Worm (Caenorhabditis elegans): ENCODE results near the gene egl-10.

egl-10 gene

ce11 chrV:12462908-12463307 lies at the start of gene egl-10:
Gene egl-10 (minus strand): TSS chrV:12463008.
- TF ChIP-seq him-1 (tag; optimal IDR thresholded peaks at IDR 0.05) = no peak
- no peak for TF ChIP-seq W03F9.2 (tag; optimal IDR thresholded peaks at IDR 0.05)
- TF ChIP-seq dao-5 (tag; optimal IDR thresholded peaks at IDR 0.05) = no peak

DNA sequence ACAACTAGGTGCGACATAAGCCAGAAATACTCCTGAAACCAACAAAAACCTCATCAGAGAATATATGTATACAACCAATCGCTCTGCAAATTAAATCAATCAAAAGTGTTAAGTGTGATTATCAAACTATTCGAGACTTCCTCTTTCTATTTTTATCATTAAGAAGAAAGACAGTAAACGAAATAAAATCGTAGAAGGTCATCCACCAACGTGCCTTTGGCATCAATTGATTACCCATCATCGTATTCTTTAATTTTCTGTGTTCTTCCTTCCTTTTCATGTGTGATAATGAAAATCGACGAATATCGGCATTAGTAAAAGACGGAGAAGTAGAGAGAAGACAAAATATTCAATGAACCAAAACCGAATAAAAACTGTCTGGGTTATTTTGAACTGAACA lies 49.1 kb upstream of the egl-10 start:
- no peak for TF ChIP-seq W03F9.2 (tag; optimal IDR thresholded peaks at IDR 0.05)

- TF ChIP-seq him-1 (tag; optimal IDR thresholded peaks at IDR 0.05) (no peak), dao-5 (tag; optimal IDR thresholded peaks at IDR 0.05) (no peak), W03F9.2 (tag; optimal IDR thresholded peaks at IDR 0.05) (no peak)
Observed at ce11 chrV:12506185-12506584, 43.4 kb upstream of the egl-10 start, which contains the start of gene nlp-46. Gene nlp-46 (minus strand): TSS chrV:12506285.

ce11 chrV:12505730-12506129 lies 42.9 kb upstream of the egl-10 start:
- TF ChIP-seq him-1 (tag; optimal IDR thresholded peaks at IDR 0.05) (no peak), W03F9.2 (tag; optimal IDR thresholded peaks at IDR 0.05) (no peak), dao-5 (tag; optimal IDR thresholded peaks at IDR 0.05) (no peak)

DNA sequence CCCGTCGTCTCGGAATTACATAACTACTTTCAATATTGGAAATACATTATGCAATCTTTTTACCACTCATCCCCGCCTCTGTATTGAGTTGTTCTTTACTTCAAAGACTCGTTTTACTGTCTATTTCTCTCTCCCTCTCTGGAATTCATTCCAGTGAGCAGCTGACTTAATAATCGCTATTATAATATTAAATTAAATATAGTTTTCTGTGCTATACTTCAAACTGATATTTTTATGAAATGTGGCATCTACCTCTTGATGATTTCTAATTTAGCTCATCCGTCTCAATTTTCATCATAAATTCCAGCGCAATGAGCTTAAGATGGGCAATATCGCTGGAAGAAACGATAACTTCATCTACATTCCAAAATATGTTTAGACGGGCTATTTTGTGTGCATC lies 40.7 kb upstream of the egl-10 start, which contains the start of gene T28H10.1:
TSS of gene T28H10.1 (plus strand) at position 301 of the 400 bp plus-strand sequence.
- no peak for TF ChIP-seq him-1 (tag; optimal IDR thresholded peaks at IDR 0.05)
- no peak for TF ChIP-seq W03F9.2 (tag; optimal IDR thresholded peaks at IDR 0.05)
- no peak for TF ChIP-seq dao-5 (tag; optimal IDR thresholded peaks at IDR 0.05)

- TF ChIP-seq dao-5 (tag; optimal IDR thresholded peaks at IDR 0.05) = no peak
- peak; percentile 80 for TF ChIP-seq W03F9.2 (tag; optimal IDR thresholded peaks at IDR 0.05)
Observed at ce11 chrV:12497725-12498263, 35.0 kb upstream of the egl-10 start, which contains the start of the genes W04D2.4 and rbm-25. Gene W04D2.4 (minus strand): TSS chrV:12497755. Gene rbm-25 (plus strand): TSS chrV:12498213.

- no peak for TF ChIP-seq dao-5 (tag; optimal IDR thresholded peaks at IDR 0.05)
- no peak for TF ChIP-seq him-1 (tag; optimal IDR thresholded peaks at IDR 0.05)
- TF ChIP-seq W03F9.2 (tag; optimal IDR thresholded peaks at IDR 0.05) = no peak
Observed at ce11 chrV:12494522-12494921, 31.7 kb upstream of the egl-10 start, which contains the start of gene mrps-11. Gene mrps-11 (minus strand): TSS chrV:12494622.

ce11 chrV:12491070-12491643 lies 28.3 kb upstream of the egl-10 start:
- TF ChIP-seq dao-5 (tag; optimal IDR thresholded peaks at IDR 0.05) = no peak
- peak; percentile 63 for TF ChIP-seq W03F9.2 (tag; optimal IDR thresholded peaks at IDR 0.05)

DNA sequence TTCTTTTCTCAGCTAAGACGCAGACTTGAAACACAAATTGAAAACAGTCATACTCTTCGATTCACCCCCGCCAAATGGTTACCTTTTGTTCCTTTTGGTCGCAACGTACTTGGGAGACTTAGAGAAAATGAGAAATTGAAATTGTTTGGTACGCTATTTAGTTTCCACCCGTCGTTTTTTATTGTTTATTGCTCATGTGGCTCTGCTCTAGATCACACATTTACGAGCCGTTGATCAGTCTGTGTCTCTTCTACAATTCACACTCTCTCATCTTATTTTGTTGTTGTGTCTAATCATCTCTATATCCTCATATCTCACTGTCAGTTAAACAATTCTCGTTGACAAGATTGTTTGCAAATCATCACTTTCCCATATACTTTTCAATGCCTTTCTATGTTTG lies 25.2 kb upstream of the egl-10 start:
- TF ChIP-seq W03F9.2 (tag; optimal IDR thresholded peaks at IDR 0.05) = no peak
- TF ChIP-seq dao-5 (tag; optimal IDR thresholded peaks at IDR 0.05) = no peak

- TF ChIP-seq dao-5 (tag; optimal IDR thresholded peaks at IDR 0.05) (no peak), W03F9.2 (tag; optimal IDR thresholded peaks at IDR 0.05) (no peak), him-1 (tag; optimal IDR thresholded peaks at IDR 0.05) (no peak)
Observed at ce11 chrV:12486934-12487333, 24.1 kb upstream of the egl-10 start, which contains the start of gene inx-11. Gene inx-11 (plus strand): TSS chrV:12487234.

- TF ChIP-seq W03F9.2 (tag; optimal IDR thresholded peaks at IDR 0.05) (no peak), him-1 (tag; optimal IDR thresholded peaks at IDR 0.05) (no peak), dao-5 (tag; optimal IDR thresholded peaks at IDR 0.05) (no peak)
Observed at ce11 chrV:12484585-12484984, 21.8 kb upstream of the egl-10 start, which contains the start of gene srt-39. Gene srt-39 (plus strand): TSS chrV:12484885.

DNA sequence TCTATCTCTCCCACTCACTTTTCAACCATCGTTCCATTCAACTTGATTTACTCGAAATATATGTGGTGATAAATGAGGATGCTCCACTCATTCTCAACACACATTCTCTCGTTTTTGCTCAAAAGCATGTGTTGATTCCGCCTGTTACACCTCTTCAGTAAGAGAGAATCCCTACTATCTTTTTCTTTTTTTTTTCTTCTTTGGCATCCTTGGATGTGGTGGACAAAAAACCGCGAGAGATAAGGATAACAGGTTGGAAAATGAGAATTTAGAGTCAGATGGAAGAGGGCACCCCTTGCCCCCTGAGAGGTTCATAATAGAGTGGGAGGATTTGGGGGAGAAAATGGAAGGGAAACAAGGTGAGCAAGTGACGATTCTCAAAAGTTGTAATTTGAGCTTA lies 16.2 kb upstream of the egl-10 start:
- TF ChIP-seq him-1 (tag; optimal IDR thresholded peaks at IDR 0.05) = no peak
- TF ChIP-seq W03F9.2 (tag; optimal IDR thresholded peaks at IDR 0.05) = no peak
- TF ChIP-seq dao-5 (tag; optimal IDR thresholded peaks at IDR 0.05) = no peak

- TF ChIP-seq him-1 (tag; optimal IDR thresholded peaks at IDR 0.05) = no peak
Observed at ce11 chrV:12478111-12478510, 15.3 kb upstream of the egl-10 start, which contains the start of gene atn-1. Gene atn-1 (plus strand): TSS chrV:12478411.

ce11 chrV:12477139-12477538 lies 14.3 kb upstream of the egl-10 start:
- TF ChIP-seq dao-5 (tag; optimal IDR thresholded peaks at IDR 0.05) = no peak
- no peak for TF ChIP-seq W03F9.2 (tag; optimal IDR thresholded peaks at IDR 0.05)
- no peak for TF ChIP-seq him-1 (tag; optimal IDR thresholded peaks at IDR 0.05)

ce11 chrV:12475360-12475759 lies 12.6 kb upstream of the egl-10 start:
- TF ChIP-seq him-1 (tag; optimal IDR thresholded peaks at IDR 0.05) (no peak), dao-5 (tag; optimal IDR thresholded peaks at IDR 0.05) (no peak)

Data from whole organism, L4/young adult.